Fruit fly (Drosophila melanogaster): Measurements from ENCODE around the gene Ir94h.

DNA sequence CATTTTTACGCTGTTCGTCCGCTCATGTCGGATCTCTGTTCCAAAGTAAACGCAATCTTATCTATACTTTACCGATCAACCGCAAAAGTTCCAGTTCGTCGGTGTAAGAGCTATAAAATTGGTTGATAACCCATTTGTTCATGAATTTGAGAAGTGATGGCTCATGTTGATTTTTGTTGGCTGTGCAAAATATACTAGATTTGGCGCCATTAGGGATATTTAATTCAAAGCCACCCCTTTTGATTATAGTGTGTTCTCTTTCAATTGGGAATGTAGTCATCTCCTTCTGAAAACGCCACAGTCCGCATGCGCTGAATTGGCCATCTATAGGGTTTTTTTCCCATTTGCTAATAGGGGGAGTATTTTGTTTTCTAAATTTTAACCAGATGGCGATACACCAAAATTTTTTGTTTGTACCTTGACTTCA is 51.4 kb downstream of the Ir94h start, which contains the start of gene Ugt303B2:
- TF ChIP-seq CG31627 (GFP tag; optimal IDR thresholded peaks at IDR 0.05) (no peak), eg (GFP tag; IDR thresholded peaks at IDR 0.05) (no peak)
